Worm (Caenorhabditis elegans) whole organism, late embryonic: ENCODE data around the gene skp-1.
A peak's percentile ranks its signal among the peaks of the same experiment; 100 is the strongest.

Experiments
- C08G9.2 ChIP-seq: sonication (generic microtip); optimal IDR thresholded peaks from 2 replicates; lab custom pipeline; 2016; ENCODE audit warnings: mild to moderate bottlenecking, missing genetic modification characterization, moderate library complexity, missing compliant biosample characterization
- F13H6.1 ChIP-seq: sonication (generic microtip); optimal IDR thresholded peaks from 2 replicates; lab custom pipeline; 2016; ENCODE audit warnings: missing genetic modification characterization, missing compliant biosample characterization
- K09A11.1 ChIP-seq: sonication (generic microtip); optimal IDR thresholded peaks from 2 replicates; lab custom pipeline; 2017; ENCODE audit warnings: antibody characterized with exemption, mild to moderate bottlenecking, missing genetic modification characterization, missing compliant biosample characterization; ENCODE audit not compliant: insufficient read depth
- ahr-1 ChIP-seq: sonication (generic microtip); optimal IDR thresholded peaks from 2 replicates; lab custom pipeline; 2016; ENCODE audit warnings: missing genetic modification characterization, missing compliant biosample characterization
- ama-1 ChIP-seq: fragments of 150-350 bp; optimal IDR thresholded peaks from 2 replicates; lab custom pipeline; 2014
- ceh-14 ChIP-seq: sonication (generic microtip); optimal IDR thresholded peaks from 2 replicates; lab custom pipeline; 2016; ENCODE audit warnings: missing genotype, missing genetic modification characterization, missing compliant biosample characterization
- ceh-18 ChIP-seq: sonication (generic microtip); optimal IDR thresholded peaks from 2 replicates; lab custom pipeline; 2016; ENCODE audit warnings: missing genetic modification characterization, missing compliant biosample characterization
- ceh-19 ChIP-seq: fragments of 200-800 bp; sonication (Bioruptor generic); optimal IDR thresholded peaks from 2 replicates; lab custom pipeline; 2018; ENCODE audit warnings: mild to moderate bottlenecking, missing genetic modification characterization, missing compliant biosample characterization
- ceh-22 ChIP-seq: sonication (generic microtip); optimal IDR thresholded peaks from 2 replicates; lab custom pipeline; 2017; ENCODE audit warnings: missing biosample characterization, missing genetic modification characterization
- ceh-24 ChIP-seq: sonication (generic microtip); optimal IDR thresholded peaks from 2 replicates; lab custom pipeline; 2016; ENCODE audit warnings: mild to moderate bottlenecking, missing genetic modification characterization, missing compliant biosample characterization
- ceh-31 ChIP-seq: sonication (generic microtip); optimal IDR thresholded peaks from 2 replicates; lab custom pipeline; 2016; ENCODE audit warnings: missing genetic modification characterization, missing compliant biosample characterization
- ceh-34 ChIP-seq: sonication (generic microtip); optimal IDR thresholded peaks from 2 replicates; lab custom pipeline; 2016; ENCODE audit warnings: mild to moderate bottlenecking, missing genetic modification characterization, missing compliant biosample characterization
- ceh-45 ChIP-seq: fragments of 200-800 bp; sonication (Bioruptor generic); IDR thresholded peaks from 2 replicates; pipeline ENCODE4 v1.3.6; 2022; ENCODE audit warnings: missing genetic modification reagents, missing genetic modification characterization, missing compliant biosample characterization
- ceh-48 ChIP-seq: sonication (generic microtip); optimal IDR thresholded peaks from 2 replicates; lab custom pipeline; 2016; ENCODE audit warnings: missing genetic modification characterization, inconsistent platforms, missing compliant biosample characterization
- ceh-6 ChIP-seq: fragments of 200-800 bp; sonication (Bioruptor generic); optimal IDR thresholded peaks from 2 replicates; lab custom pipeline; 2018; ENCODE audit warnings: mild to moderate bottlenecking, missing genetic modification characterization, missing compliant biosample characterization
- ceh-9 ChIP-seq: sonication (generic microtip); optimal IDR thresholded peaks from 2 replicates; lab custom pipeline; 2016; ENCODE audit warnings: mild to moderate bottlenecking, missing genetic modification characterization, inconsistent platforms, missing compliant biosample characterization
- che-1 ChIP-seq: sonication (generic microtip); optimal IDR thresholded peaks from 2 replicates; lab custom pipeline; 2016; ENCODE audit warnings: mild to moderate bottlenecking, missing genetic modification characterization, missing compliant biosample characterization
- dmd-4 ChIP-seq: sonication (generic microtip); optimal IDR thresholded peaks from 2 replicates; lab custom pipeline; 2016; ENCODE audit warnings: borderline replicate concordance, missing genetic modification characterization, missing compliant biosample characterization
- dve-1 ChIP-seq: sonication (generic microtip); optimal IDR thresholded peaks from 2 replicates; lab custom pipeline; 2017; ENCODE audit warnings: antibody characterized with exemption, mild to moderate bottlenecking, missing genetic modification characterization, missing compliant biosample characterization
- elt-2 ChIP-seq: sonication (generic microtip); optimal IDR thresholded peaks from 2 replicates; lab custom pipeline; 2016; ENCODE audit warnings: missing genetic modification reagents, missing genetic modification characterization, missing compliant biosample characterization
- elt-4 ChIP-seq: sonication (generic microtip); optimal IDR thresholded peaks from 2 replicates; lab custom pipeline; 2016; ENCODE audit warnings: missing genetic modification characterization, missing compliant biosample characterization
- ets-4 ChIP-seq: sonication (generic microtip); optimal IDR thresholded peaks from 2 replicates; lab custom pipeline; 2016; ENCODE audit warnings: missing genetic modification characterization, missing compliant biosample characterization
- eyg-1 ChIP-seq: sonication (generic microtip); optimal IDR thresholded peaks from 2 replicates; lab custom pipeline; 2016; ENCODE audit warnings: missing genotype, missing genetic modification characterization, missing compliant biosample characterization
- fax-1 ChIP-seq: sonication (generic microtip); optimal IDR thresholded peaks from 2 replicates; lab custom pipeline; 2016; ENCODE audit warnings: missing genotype, missing genetic modification characterization, missing compliant biosample characterization
- fkh-10 ChIP-seq: fragments of 150-350 bp; optimal IDR thresholded peaks from 2 replicates; lab custom pipeline; 2014; ENCODE audit warnings: missing biosample characterization, missing genetic modification reagents, missing genetic modification characterization
- fkh-6 ChIP-seq: sonication (generic microtip); optimal IDR thresholded peaks from 2 replicates; lab custom pipeline; 2016; ENCODE audit warnings: missing genetic modification characterization, missing compliant biosample characterization
- gmeb-2 ChIP-seq: sonication (generic microtip); optimal IDR thresholded peaks from 2 replicates; lab custom pipeline; 2016; ENCODE audit warnings: missing genetic modification characterization, inconsistent platforms, missing compliant biosample characterization
- hlh-13 ChIP-seq: fragments of 200-800 bp; sonication (Bioruptor generic); optimal IDR thresholded peaks from 2 replicates; lab custom pipeline; 2018; ENCODE audit warnings: mild to moderate bottlenecking, missing genetic modification characterization, missing compliant biosample characterization
- hlh-30 ChIP-seq: sonication (generic microtip); optimal IDR thresholded peaks from 2 replicates; lab custom pipeline; 2017; ENCODE audit warnings: antibody characterized with exemption, missing genetic modification characterization, missing compliant biosample characterization; ENCODE audit not compliant: insufficient read depth
- hlh-8 ChIP-seq: sonication (generic microtip); optimal IDR thresholded peaks from 2 replicates; lab custom pipeline; 2016; ENCODE audit warnings: missing genotype, missing genetic modification characterization, missing compliant biosample characterization
- lim-6 ChIP-seq: sonication (generic microtip); optimal IDR thresholded peaks from 2 replicates; lab custom pipeline; 2016; ENCODE audit warnings: missing genetic modification characterization, missing compliant biosample characterization
- lin-11 ChIP-seq: fragments of 200-800 bp; sonication (Bioruptor generic); optimal IDR thresholded peaks from 2 replicates; lab custom pipeline; 2018; ENCODE audit warnings: mild to moderate bottlenecking, missing genetic modification characterization, missing compliant biosample characterization
- madf-2 ChIP-seq: sonication (generic microtip); optimal IDR thresholded peaks from 2 replicates; lab custom pipeline; 2017; ENCODE audit warnings: missing genetic modification characterization, missing compliant biosample characterization
- nfya-1 ChIP-seq: sonication (generic microtip); optimal IDR thresholded peaks from 2 replicates; lab custom pipeline; 2017; ENCODE audit warnings: missing genetic modification characterization, mild to moderate bottlenecking, missing compliant biosample characterization, antibody characterized with exemption, moderate library complexity
- nhr-11 ChIP-seq: fragments of 150-350 bp; optimal IDR thresholded peaks from 2 replicates; lab custom pipeline; 2014; ENCODE audit warnings: missing biosample characterization, missing genetic modification characterization
- nhr-232 ChIP-seq: sonication (generic microtip); optimal IDR thresholded peaks from 2 replicates; lab custom pipeline; 2016; ENCODE audit warnings: missing genetic modification characterization, missing compliant biosample characterization
- npax-4 ChIP-seq: sonication (generic microtip); optimal IDR thresholded peaks from 2 replicates; lab custom pipeline; 2016; ENCODE audit warnings: missing genetic modification characterization, missing compliant biosample characterization
- pag-3 ChIP-seq: sonication (generic microtip); optimal IDR thresholded peaks from 2 replicates; lab custom pipeline; 2016; ENCODE audit warnings: missing compliant biosample characterization, missing genetic modification characterization, borderline replicate concordance
- pax-1 ChIP-seq: fragments of 150-350 bp; optimal IDR thresholded peaks from 2 replicates; lab custom pipeline; 2014; ENCODE audit warnings: missing biosample characterization, missing genetic modification characterization
- pha-2 ChIP-seq: sonication (generic microtip); optimal IDR thresholded peaks from 2 replicates; lab custom pipeline; 2017; ENCODE audit warnings: mild to moderate bottlenecking, missing genetic modification characterization, missing compliant biosample characterization
- pha-4 ChIP-seq: fragments of 150-350 bp; optimal IDR thresholded peaks from 2 replicates; lab custom pipeline; 2018; ENCODE audit warnings: missing biosample characterization, missing genetic modification reagents, missing genetic modification characterization
- pqm-1 ChIP-seq: sonication (generic microtip); optimal IDR thresholded peaks from 2 replicates; lab custom pipeline; 2016; ENCODE audit warnings: missing genetic modification characterization, missing compliant biosample characterization
- ref-2 ChIP-seq: sonication (generic microtip); optimal IDR thresholded peaks from 2 replicates; lab custom pipeline; 2016; ENCODE audit warnings: missing genetic modification characterization, missing compliant biosample characterization
- rnt-1 ChIP-seq: sonication (generic microtip); optimal IDR thresholded peaks from 2 replicates; lab custom pipeline; 2016; ENCODE audit warnings: missing genetic modification characterization, missing compliant biosample characterization
- sdc-2 ChIP-seq: sonication (generic microtip); optimal IDR thresholded peaks from 2 replicates; lab custom pipeline; 2016; ENCODE audit warnings: missing genotype, missing genetic modification characterization, missing compliant biosample characterization
- sox-2 ChIP-seq: fragments of 200-800 bp; sonication (Bioruptor generic); IDR thresholded peaks from 2 replicates; pipeline ENCODE4 v1.3.6; 2022; ENCODE audit warnings: missing genetic modification reagents, missing genetic modification characterization, missing compliant biosample characterization
- tbx-2 ChIP-seq: sonication (generic microtip); optimal IDR thresholded peaks from 2 replicates; lab custom pipeline; 2016; ENCODE audit warnings: missing genetic modification characterization, missing compliant biosample characterization
- tbx-7 ChIP-seq: sonication (generic microtip); optimal IDR thresholded peaks from 2 replicates; lab custom pipeline; 2016; ENCODE audit warnings: missing genotype, missing genetic modification characterization, missing compliant biosample characterization
- unc-3 ChIP-seq, 2 experiments: fragments of 200-800 bp in 1 of 2; sonication (Bioruptor generic) in 1 of 2; sonication (generic microtip) in 1 of 2; conservative IDR thresholded peaks in 1 of 2; optimal IDR thresholded peaks in 1 of 2; 2 replicates each; pipeline versions ENCODE4 v1.3.6 to Lab custom; 2016 to 2022; ENCODE audit warnings: missing compliant biosample characterization in 2 of 2, missing genetic modification characterization in 2 of 2, missing genetic modification reagents in 1 of 2
- unc-86 ChIP-seq: sonication (generic microtip); optimal IDR thresholded peaks from 2 replicates; lab custom pipeline; 2016; ENCODE audit warnings: missing genetic modification characterization, missing compliant biosample characterization
- zip-5 ChIP-seq: sonication (generic microtip); optimal IDR thresholded peaks from 2 replicates; lab custom pipeline; 2016; ENCODE audit warnings: missing genetic modification characterization, missing compliant biosample characterization

Gene skp-1

ce11 chrV:11610049-11610448 is 35.2 kb upstream of the skp-1 start, which contains the start of gene piit-1:
piit-1 (minus strand) TSS chrV:11610149.
- no peak for TF ChIP-seq dve-1
- no peak for TF ChIP-seq hlh-8
- TF ChIP-seq che-1 (tag; lab: Kevin White, UChicago) = no peak
- no peak for TF ChIP-seq ahr-1

- TF ChIP-seq rnt-1 (tag; lab: Kevin White, UChicago) (peak; percentile 61), dmd-4 (peak; percentile 71), hlh-30 (peak; percentile 13), ref-2 (tag; lab: Kevin White, UChicago) (peak; percentile 73), fkh-10 (GFP tag; lab: Kevin White, UChicago) (peak; percentile 51), ceh-19 (GFP tag; lab: Kevin White, UChicago) (peak; percentile 79), ceh-14 (tag; lab: Kevin White, UChicago) (peak; percentile 85), ceh-31 (peak; percentile 79), tbx-2 (tag; lab: Kevin White, UChicago) (peak; percentile 87), eyg-1 (tag; lab: Kevin White, UChicago) (peak; percentile 65), pag-3 (tag; lab: Kevin White, UChicago) (no peak), K09A11.1 (peak; percentile 79), npax-4 (tag; lab: Kevin White, UChicago) (peak; percentile 59), C08G9.2 (tag; lab: Kevin White, UChicago) (peak; percentile 71), hlh-13 (peak; percentile 5), elt-4 (tag; lab: Kevin White, UChicago) (no peak), lim-6 (peak; percentile 66), ceh-24 (tag; lab: Kevin White, UChicago) (peak; percentile 44), nhr-11 (tag; lab: Kevin White, UChicago) (no peak), ahr-1 (peak; percentile 62), lin-11 (tag; lab: Kevin White, UChicago) (peak; percentile 66), ceh-18 (no peak), pha-2 (tag; lab: Kevin White, UChicago) (peak; percentile 62), ceh-45 (GFP tag; lab: Robert Waterston, UW) (peak; percentile 77), hlh-8 (peak; percentile 80), tbx-7 (tag; lab: Kevin White, UChicago) (peak; percentile 21), nfya-1 (tag; lab: Kevin White, UChicago) (peak; percentile 79), ceh-22 (tag; lab: Kevin White, UChicago) (no peak), ets-4 (tag; lab: Kevin White, UChicago) (peak; percentile 49), elt-2 (tag; lab: Kevin White, UChicago) (peak; percentile 93), ceh-6 (GFP tag; lab: Kevin White, UChicago) (peak; percentile 63), pax-1 (tag; lab: Kevin White, UChicago) (peak; percentile 6), fkh-6 (peak; percentile 54), pqm-1 (tag; lab: Kevin White, UChicago) (no peak), ceh-34 (tag; lab: Kevin White, UChicago) (peak; percentile 72), pha-4 (no peak), madf-2 (tag; lab: Kevin White, UChicago) (peak; percentile 75), ama-1 (lab: Kevin White, UChicago) (no peak), ceh-48 (peak; percentile 17), zip-5 (tag; lab: Kevin White, UChicago) (peak; percentile 66), sdc-2 (no peak), F13H6.1 (tag; lab: Kevin White, UChicago) (peak; percentile 59), fax-1 (tag; lab: Kevin White, UChicago) (peak; percentile 83), unc-86 (tag; lab: Kevin White, UChicago) (peak; percentile 83), sox-2 (GFP tag; lab: Robert Waterston, UW) (peak; percentile 35; the same call in 1 of the 2 replicates), gmeb-2 (tag; lab: Kevin White, UChicago) (peak; percentile 79), ceh-9 (tag; lab: Kevin White, UChicago) (peak; percentile 40), nhr-232 (tag; lab: Kevin White, UChicago) (peak; percentile 49), unc-3 (GFP tag; conservative IDR thresholded peaks at IDR 0.05; lab: Robert Waterston, UW) (peak; percentile 61; the same call in 1 of the 2 replicates), unc-3 (tag; optimal IDR thresholded peaks at IDR 0.05; lab: Kevin White, UChicago) (peak; percentile 73)
Observed at ce11 chrV:11610481-11610880, 34.8 kb upstream of the skp-1 start, which contains the start of gene sas-5. sas-5 (plus strand) TSS chrV:11610737.
